Fruit fly (Drosophila melanogaster) whole organism, embryonic: ENCODE results near the gene CG31827.

Source experiments
- E2f2 ChIP-seq: fragments of 200-800 bp; sonication (Bioruptor generic); IDR thresholded peaks from 2 replicates; pipeline ENCODE4 v1.3.6; 2022; ENCODE audit warnings: missing biosample characterization, missing genetic modification characterization
- Sry-δ ChIP-seq: fragments of 200-800 bp; sonication (Bioruptor generic); optimal IDR thresholded peaks from 2 replicates; lab custom pipeline; 2016; ENCODE audit warnings: missing biosample characterization, missing genetic modification characterization
- ci ChIP-seq: fragments of 200-800 bp; sonication (Bioruptor generic); IDR thresholded peaks from 3 replicates; pipeline ENCODE4 v1.3.6; 2022; ENCODE audit warnings: missing biosample characterization, missing genetic modification characterization

DNA sequence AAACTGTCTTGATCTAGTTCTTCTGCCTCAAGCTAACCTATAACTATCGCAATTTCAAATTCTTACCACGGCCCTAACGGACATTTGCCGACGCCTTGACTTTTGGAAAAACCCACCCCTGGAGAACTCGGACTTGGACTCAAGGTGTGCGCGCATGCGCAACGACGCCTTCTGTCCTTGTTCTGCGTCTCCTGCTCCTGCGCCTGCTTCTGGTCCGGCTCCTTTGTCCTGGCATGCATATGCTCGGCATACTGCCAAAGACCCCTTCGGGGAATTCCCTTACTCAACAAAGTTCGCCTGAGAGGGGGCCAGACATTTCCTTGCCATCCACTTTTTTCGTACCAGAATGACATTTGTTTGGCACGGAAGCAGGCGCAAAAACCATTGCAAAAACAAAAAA lies 30.9 kb downstream of the CG31827 start:
- no peak for TF ChIP-seq ci (GFP tag; lab: Robert Waterston, UW)
- TF ChIP-seq E2f2 (GFP tag; lab: Robert Waterston, UW), result no peak
- no peak for TF ChIP-seq Sry-δ (GFP tag; lab: Kevin White, UChicago)
